Fruit fly (Drosophila melanogaster) whole organism: ENCODE data around the gene CG9570.
"Not testable (repeated sequence)": the region's sequence is repeated elsewhere in the genome, so short reads cannot be mapped to it uniquely, and the experiment has no call there.

Source experiments
- CG8478 ChIP-seq: fragments of >200 bp; optimal IDR thresholded peaks from 2 replicates; lab custom pipeline; 2018; ENCODE audit warnings: inconsistent platforms
- Dll ChIP-seq: fragments of >200 bp; optimal IDR thresholded peaks from 2 replicates; lab custom pipeline; 2017
- EcR ChIP-seq, 2 experiments: fragments of >200 bp; optimal IDR thresholded peaks; 2 replicates each; lab custom pipeline; 2017; ENCODE audit warnings: missing biosample characterization in 2 of 2, missing genetic modification characterization in 2 of 2, missing genetic modification reagents in 2 of 2
- pan ChIP-seq: fragments of >200 bp; optimal IDR thresholded peaks from 2 replicates; lab custom pipeline; 2017
- psq ChIP-seq: fragments of >200 bp; optimal IDR thresholded peaks from 2 replicates; lab custom pipeline; 2017
- usp ChIP-seq: fragments of >200 bp; optimal IDR thresholded peaks from 2 replicates; lab custom pipeline; 2017; ENCODE audit warnings: missing biosample characterization, missing genetic modification characterization, mixed read lengths

Gene CG9570

DNA sequence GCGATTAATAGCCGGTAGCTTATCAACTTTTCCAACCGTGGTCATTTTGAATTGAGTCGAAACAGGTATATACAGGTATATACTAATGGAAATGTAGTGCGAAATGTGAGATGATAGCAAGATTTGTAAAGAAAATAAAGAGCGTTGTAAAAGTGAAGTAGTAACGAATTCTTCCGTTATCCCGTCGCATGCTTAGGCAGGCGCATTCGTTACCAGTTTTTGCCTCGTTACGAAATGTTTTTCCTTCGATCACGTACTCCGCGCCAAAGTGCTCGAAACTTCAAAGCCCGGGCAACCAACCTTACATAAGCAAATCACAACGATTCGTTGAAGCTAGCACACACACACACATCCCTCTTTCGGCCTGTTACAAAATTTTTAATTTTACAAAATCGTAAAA, at the start of gene CG9570:
TSS of gene CG9570 (plus strand) at position 301 of the 400 bp plus-strand sequence.
- no peak for TF ChIP-seq psq (lab: Kevin White, UChicago)
- no peak for TF ChIP-seq EcR (GFP tag; optimal IDR thresholded peaks at IDR 0.05; lab: Kevin White, UChicago)
- no peak for TF ChIP-seq usp
- TF ChIP-seq pan (lab: Kevin White, UChicago): no peak
- no peak for TF ChIP-seq CG8478 (lab: Kevin White, UChicago)
- TF ChIP-seq Dll (lab: Kevin White, UChicago): no peak

DNA sequence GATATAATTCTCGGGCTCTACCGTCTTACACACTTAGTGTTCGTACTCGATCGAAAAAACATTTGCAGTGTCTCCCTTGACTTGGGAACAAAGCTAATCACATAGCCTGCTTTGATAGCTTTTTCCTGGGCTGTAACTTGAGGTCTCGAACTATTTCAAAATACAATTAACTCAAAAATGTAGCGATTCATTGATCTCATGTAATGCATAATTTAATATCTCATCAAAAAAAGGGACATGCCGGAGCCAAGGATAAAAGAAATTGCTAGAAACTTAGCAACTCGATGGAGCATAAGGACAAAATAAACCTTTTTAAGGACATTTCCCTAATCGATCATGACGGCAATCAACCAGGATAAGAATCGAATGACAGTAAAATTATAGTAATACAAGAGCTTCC, 49.1 kb upstream of the CG9570 start, which contains the start of gene lky:
TSS of gene lky (minus strand) at position 101 of the 400 bp plus-strand sequence.
- TF ChIP-seq Dll (lab: Kevin White, UChicago) (no peak), psq (lab: Kevin White, UChicago) (no peak), CG8478 (lab: Kevin White, UChicago) (no peak), EcR (GFP tag; optimal IDR thresholded peaks at IDR 0.05; lab: Kevin White, UChicago) (no peak), usp (no peak), pan (lab: Kevin White, UChicago) (no peak)

DNA sequence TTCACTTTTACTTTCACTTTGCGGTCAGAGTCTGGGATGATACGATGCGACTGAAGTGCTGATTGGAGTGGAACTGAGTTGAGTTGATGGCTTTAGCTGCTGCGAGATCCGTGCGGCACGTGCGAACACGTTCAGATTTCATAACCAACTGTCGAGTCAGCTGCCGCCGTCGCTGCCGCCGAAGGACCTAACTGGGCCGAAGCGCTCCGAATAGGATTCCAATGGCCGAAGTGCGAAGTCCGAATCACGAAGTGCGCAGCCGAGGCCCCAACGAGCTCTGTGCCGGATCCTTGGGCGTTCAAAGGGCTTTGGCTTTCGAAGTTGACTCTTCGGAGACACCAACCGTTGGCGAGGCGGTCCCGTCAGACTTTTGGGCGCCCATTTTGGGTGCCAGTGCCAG, 11.5 kb downstream of the CG9570 start, which contains the start of gene Dop2R:
TSS of gene Dop2R (minus strand) at position 131 of the 400 bp plus-strand sequence.
- TF ChIP-seq EcR (GFP tag; optimal IDR thresholded peaks at IDR 0.05; lab: Kevin White, UChicago): no peak

DNA sequence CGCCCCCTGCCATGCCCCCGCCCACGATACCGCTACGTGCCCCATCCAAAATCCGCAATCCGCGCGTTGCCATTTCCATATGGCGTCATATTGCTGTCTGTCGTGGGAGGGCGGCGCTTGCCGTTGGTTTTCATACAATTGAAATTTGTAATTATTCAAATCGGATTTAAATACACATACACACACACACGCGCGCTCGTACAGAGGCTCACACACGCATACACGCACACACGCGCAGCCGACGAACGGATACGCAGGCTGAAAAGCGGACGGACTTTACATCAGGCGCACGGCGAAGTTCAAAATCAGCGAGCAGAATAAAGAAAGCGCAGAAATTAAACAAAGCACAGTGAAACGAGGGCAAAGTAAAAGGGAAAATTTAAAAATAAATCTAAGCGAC, 15.9 kb downstream of the CG9570 start:
- TF ChIP-seq EcR (GFP tag; optimal IDR thresholded peaks at IDR 0.05; lab: Kevin White, UChicago): no peak
- TF ChIP-seq usp: no peak
- TF ChIP-seq CG8478 (lab: Kevin White, UChicago): no peak
- TF ChIP-seq pan (lab: Kevin White, UChicago): no peak
- TF ChIP-seq psq (lab: Kevin White, UChicago): no peak
- no peak for TF ChIP-seq Dll (lab: Kevin White, UChicago)

DNA sequence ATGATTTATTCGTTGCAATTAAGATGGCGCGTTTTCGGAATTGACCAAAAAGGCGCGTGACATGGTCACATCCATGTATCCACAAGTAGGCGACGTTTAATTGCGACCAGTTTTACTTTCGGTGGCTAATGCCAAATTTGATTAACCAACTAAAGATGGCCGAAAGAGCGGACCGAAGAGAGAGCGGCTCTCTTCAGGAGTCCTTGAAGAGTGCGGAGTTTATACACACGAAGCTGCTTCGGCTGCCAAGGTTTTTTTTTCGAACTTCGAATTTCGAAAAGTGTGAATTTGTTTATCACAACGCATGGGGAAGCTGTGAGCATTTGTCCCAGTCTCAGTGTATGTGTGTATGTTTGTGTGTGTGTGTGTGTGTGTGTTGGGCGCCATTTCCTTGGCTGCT, 32.7 kb downstream of the CG9570 start:
- no peak for TF ChIP-seq EcR (GFP tag; optimal IDR thresholded peaks at IDR 0.05; lab: Kevin White, UChicago)
- no peak for TF ChIP-seq Dll (lab: Kevin White, UChicago)
- TF ChIP-seq CG8478 (lab: Kevin White, UChicago): no peak
- TF ChIP-seq usp: no peak
- no peak for TF ChIP-seq pan (lab: Kevin White, UChicago)
- TF ChIP-seq psq (lab: Kevin White, UChicago): no peak

DNA sequence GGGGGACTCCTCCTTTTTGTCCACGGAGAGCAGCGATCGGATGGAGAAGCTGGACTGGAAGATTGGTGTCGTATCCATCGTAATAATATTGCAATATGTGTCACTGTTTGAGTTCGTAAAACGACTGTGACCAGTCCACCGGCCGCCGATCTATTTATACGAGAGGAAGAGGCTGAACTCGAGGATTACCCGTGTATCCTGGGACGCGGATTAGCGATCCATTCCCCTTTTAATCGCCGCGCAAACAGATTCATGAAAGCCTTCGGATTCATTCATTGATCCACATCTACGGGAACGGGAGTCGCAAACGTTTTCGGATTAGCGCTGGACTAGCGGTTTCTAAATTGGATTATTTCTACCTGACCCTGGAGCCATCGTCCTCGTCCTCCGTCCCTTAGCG, 41.2 kb downstream of the CG9570 start, which contains the start of gene fd19B:
TSS of gene fd19B (minus strand) at position 101 of the 400 bp plus-strand sequence.
- TF ChIP-seq usp (no peak), psq (lab: Kevin White, UChicago) (no peak), CG8478 (lab: Kevin White, UChicago) (no peak), pan (lab: Kevin White, UChicago) (no peak), EcR (GFP tag; optimal IDR thresholded peaks at IDR 0.05; lab: Kevin White, UChicago) (no peak), Dll (lab: Kevin White, UChicago) (no peak)

DNA sequence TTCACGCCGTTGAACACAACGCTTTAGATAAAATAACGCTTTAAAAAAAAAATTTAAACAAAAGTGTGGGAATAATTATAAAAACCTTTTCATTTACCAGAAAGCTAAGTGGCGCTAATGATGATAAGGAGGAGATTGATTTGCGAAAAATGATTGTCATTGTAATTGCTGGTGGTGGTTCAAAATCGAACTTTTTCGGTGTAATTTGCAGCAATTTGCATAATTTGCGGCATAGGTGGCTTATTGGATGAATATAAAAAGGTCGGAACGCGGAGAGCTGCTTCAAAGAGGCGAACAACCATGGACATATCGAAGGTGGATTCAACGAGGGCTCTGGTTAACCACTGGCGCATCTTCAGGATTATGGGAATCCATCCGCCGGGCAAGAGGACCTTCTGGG, 43.0 kb downstream of the CG9570 start, which contains the start of gene Or19b:
TSS of gene Or19b (plus strand) at position 301 of the 400 bp plus-strand sequence.
- TF ChIP-seq EcR (GFP tag; optimal IDR thresholded peaks at IDR 0.05; lab: Kevin White, UChicago); Dll (lab: Kevin White, UChicago); CG8478 (lab: Kevin White, UChicago): not testable (repeated sequence)

DNA sequence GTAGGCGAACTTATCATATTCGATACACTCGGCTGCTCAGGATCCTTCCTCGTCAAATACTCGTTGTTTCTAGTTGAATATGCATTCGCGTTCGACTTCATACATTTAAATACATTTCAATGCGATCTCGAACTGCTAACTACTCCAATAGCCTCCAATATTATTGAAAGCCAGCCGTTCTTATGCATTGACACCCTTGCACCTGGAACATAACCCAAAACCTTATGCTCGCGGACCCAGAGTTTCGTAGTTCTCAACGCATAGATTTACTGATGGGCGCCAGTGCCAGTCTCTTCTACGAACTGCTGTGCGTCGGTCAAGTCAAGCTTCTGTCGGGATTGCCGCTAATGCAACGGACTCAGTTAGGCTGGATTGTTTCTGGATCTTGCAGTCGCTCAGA, 45.3 kb downstream of the CG9570 start, which contains the start of gene CG42581:
TSS of gene CG42581 (minus strand) at position 101 of the 400 bp plus-strand sequence.
- not testable (repeated sequence) for TF ChIP-seq psq (lab: Kevin White, UChicago); EcR (GFP tag; optimal IDR thresholded peaks at IDR 0.05; lab: Kevin White, UChicago); usp
